Worm (Caenorhabditis elegans) whole organism, L3 larva: ENCODE results near the gene gly-11.

Experiments used
- ama-1 ChIP-seq: fragments of 150-350 bp; optimal IDR thresholded peaks from 2 replicates; lab custom pipeline; 2018
- egl-27 ChIP-seq: sonication (generic microtip); optimal IDR thresholded peaks from 4 replicates; lab custom pipeline; 2017; ENCODE audit warnings: missing biosample characterization, missing genetic modification reagents, missing genetic modification characterization
- elt-1 ChIP-seq: fragments of 150-350 bp; optimal IDR thresholded peaks from 2 replicates; lab custom pipeline; 2014; ENCODE audit warnings: missing biosample characterization, missing genetic modification characterization
- elt-2 ChIP-seq: sonication (generic microtip); optimal IDR thresholded peaks from 2 replicates; lab custom pipeline; 2016; ENCODE audit warnings: missing genetic modification reagents, mild to moderate bottlenecking, missing genetic modification characterization, missing compliant biosample characterization
- nhr-12 ChIP-seq: fragments of 150-350 bp; optimal IDR thresholded peaks from 2 replicates; lab custom pipeline; 2014; ENCODE audit warnings: missing biosample characterization, missing genetic modification characterization
- snpc-4 ChIP-seq: fragments of 150-350 bp; optimal IDR thresholded peaks from 2 replicates; lab custom pipeline; 2014; ENCODE audit warnings: missing biosample characterization, missing genetic modification characterization

ce11 chrIII:12137095-12137494 is 40.0 kb downstream of the gly-11 start:
- no peak for TF ChIP-seq nhr-12
- no peak for TF ChIP-seq snpc-4 (tag; lab: Kevin White, UChicago)
- TF ChIP-seq egl-27 = no peak
- TF ChIP-seq elt-2 = no peak
- no peak for TF ChIP-seq ama-1 (lab: Kevin White, UChicago)
- no peak for TF ChIP-seq elt-1
